Worm (Caenorhabditis elegans) whole organism, L4 larva: ENCODE results near the gene mtm-5.

ENCODE experiments used
- aly-2 ChIP-seq: sonication (generic microtip); optimal IDR thresholded peaks from 2 replicates; lab custom pipeline; 2018; ENCODE audit warnings: missing biosample characterization, missing genetic modification characterization
- ceh-32 ChIP-seq: sonication (generic microtip); optimal IDR thresholded peaks from 2 replicates; lab custom pipeline; 2016; ENCODE audit warnings: mild to moderate bottlenecking, missing genetic modification characterization, missing compliant biosample characterization; ENCODE audit not compliant: poor library complexity
- egl-27 ChIP-seq: sonication (generic microtip); optimal IDR thresholded peaks from 3 replicates; lab custom pipeline; 2017; ENCODE audit warnings: missing biosample characterization, missing genetic modification reagents, missing genetic modification characterization
- mdl-1 ChIP-seq, 2 experiments: fragments of 150-350 bp in 1 of 2; sonication (generic microtip) in 1 of 2; optimal IDR thresholded peaks; 2 replicates each; lab custom pipeline; 2014 to 2017; ENCODE audit warnings: missing biosample characterization in 2 of 2, missing genetic modification characterization in 2 of 2
- snpc-4 ChIP-seq: fragments of 150-350 bp; optimal IDR thresholded peaks from 2 replicates; lab custom pipeline; 2014; ENCODE audit warnings: missing biosample characterization, missing genetic modification characterization
- unc-39 ChIP-seq: sonication (generic microtip); optimal IDR thresholded peaks from 2 replicates; lab custom pipeline; 2017; ENCODE audit warnings: missing biosample characterization, missing genetic modification characterization

ce11 chrX:5197440-5197839, 45.8 kb downstream of the mtm-5 start:
- TF ChIP-seq mdl-1 (tag; optimal IDR thresholded peaks at IDR 0.05; lab: Kevin White, UChicago) (no peak), aly-2 (tag; lab: Kevin White, UChicago) (no peak), unc-39 (tag; lab: Kevin White, UChicago) (no peak), snpc-4 (tag; lab: Kevin White, UChicago) (no peak), ceh-32 (tag; lab: Kevin White, UChicago) (no peak), egl-27 (tag; lab: Kevin White, UChicago) (no peak)
